Fruit fly (Drosophila melanogaster) whole organism, embryonic: Measurements from ENCODE around the gene Tet.

ENCODE experiments used
- CG10565 ChIP-seq: fragments of 200-800 bp; sonication (Bioruptor generic); optimal IDR thresholded peaks from 3 replicates; lab custom pipeline; 2016; ENCODE audit warnings: missing biosample characterization, mild to moderate bottlenecking, missing genetic modification characterization
- CG10979 ChIP-seq: fragments of 200-800 bp; sonication (Bioruptor generic); optimal IDR thresholded peaks from 2 replicates; lab custom pipeline; 2018; ENCODE audit warnings: missing biosample characterization, mild to moderate bottlenecking, missing genetic modification characterization, moderate library complexity
- CG43689 ChIP-seq: fragments of 200-800 bp; sonication (Bioruptor generic); IDR thresholded peaks from 2 replicates; pipeline ENCODE4 v1.3.6; 2022; ENCODE audit warnings: missing biosample characterization, missing genetic modification characterization
- Fer3 ChIP-seq: fragments of 200-800 bp; sonication (Bioruptor generic); optimal IDR thresholded peaks from 2 replicates; lab custom pipeline; 2018; ENCODE audit warnings: missing biosample characterization, mild to moderate bottlenecking, missing genetic modification characterization, moderate library complexity
- Gug ChIP-seq: fragments of 200-800 bp; sonication (Bioruptor generic); IDR thresholded peaks from 4 replicates; pipeline ENCODE4 v1.3.6; 2022; ENCODE audit warnings: missing biosample characterization, missing genetic modification characterization
- Sry-δ ChIP-seq: fragments of 200-800 bp; sonication (Bioruptor generic); optimal IDR thresholded peaks from 2 replicates; lab custom pipeline; 2016; ENCODE audit warnings: missing biosample characterization, missing genetic modification characterization
- pfk ChIP-seq: fragments of 200-800 bp; sonication (Bioruptor generic); optimal IDR thresholded peaks from 2 replicates; lab custom pipeline; 2018; ENCODE audit warnings: missing biosample characterization, mild to moderate bottlenecking, missing genetic modification characterization, moderate library complexity
- seq ChIP-seq: fragments of 200-800 bp; sonication (Bioruptor generic); IDR thresholded peaks from 2 replicates; pipeline ENCODE4 v1.3.6; 2022; ENCODE audit warnings: missing biosample characterization, missing genetic modification characterization

DNA sequence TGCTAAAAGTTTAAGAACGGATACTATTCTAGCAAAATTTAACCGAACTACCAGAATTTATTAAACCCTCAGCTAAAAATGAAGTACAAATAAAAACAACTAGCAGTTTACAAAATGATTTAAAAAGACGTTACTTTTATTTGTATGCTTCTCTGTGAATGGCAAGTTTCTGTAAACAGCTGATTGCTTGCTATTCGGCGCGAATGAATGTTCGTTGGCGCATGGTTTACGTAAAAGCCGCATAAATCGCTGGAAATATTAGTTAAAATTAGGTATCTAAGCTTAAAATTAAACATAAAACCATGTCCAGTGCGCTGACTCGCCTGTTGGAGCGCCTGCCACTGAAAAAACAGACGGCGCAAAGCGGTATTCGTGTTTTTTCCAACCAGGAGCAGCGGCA, 98.2 kb downstream of the Tet start, which contains the start of gene mRpS35:
- TF ChIP-seq seq (no peak), Sry-δ (GFP tag; lab: Kevin White, UChicago) (no peak), CG10979 (tag; lab: Kevin White, UChicago) (no peak), CG43689 (GFP tag; lab: Robert Waterston, UW) (no peak), Fer3 (tag; lab: Kevin White, UChicago) (no peak), CG10565 (GFP tag; lab: Kevin White, UChicago) (no peak), pfk (GFP tag; lab: Kevin White, UChicago) (no peak), Gug (no peak)
